Fruit fly (Drosophila melanogaster) whole organism, adult: ENCODE measurements around the gene CG32855.

ENCODE experiments used
- CG11617 ChIP-seq: fragments of 200-800 bp; sonication (Bioruptor generic); optimal IDR thresholded peaks from 2 replicates; lab custom pipeline; 2017; ENCODE audit warnings: mild to moderate bottlenecking, missing biosample characterization, missing genetic modification reagents, missing genetic modification characterization
- CG12768 ChIP-seq: fragments of 200-800 bp; sonication (Bioruptor generic); optimal IDR thresholded peaks from 2 replicates; lab custom pipeline; 2017; ENCODE audit warnings: missing biosample characterization, missing genetic modification characterization, mild to moderate bottlenecking, moderate library complexity, missing genetic modification reagents
- CG14711 ChIP-seq: fragments of 200-800 bp; sonication (Bioruptor generic); optimal IDR thresholded peaks from 2 replicates; lab custom pipeline; 2018; ENCODE audit warnings: missing biosample characterization, mild to moderate bottlenecking, missing genetic modification characterization, moderate library complexity
- CG1620 ChIP-seq: fragments of 200-800 bp; sonication (Bioruptor generic); optimal IDR thresholded peaks from 2 replicates; lab custom pipeline; 2016; ENCODE audit warnings: missing biosample characterization, missing genetic modification characterization
- CG33017 ChIP-seq: fragments of 200-800 bp; sonication (Bioruptor generic); optimal IDR thresholded peaks from 2 replicates; lab custom pipeline; 2018; ENCODE audit warnings: missing biosample characterization, mild to moderate bottlenecking, missing genetic modification characterization, moderate library complexity
- CG5204 ChIP-seq: fragments of 200-800 bp; sonication (Bioruptor generic); optimal IDR thresholded peaks from 2 replicates; lab custom pipeline; 2016; ENCODE audit warnings: missing biosample characterization, missing genetic modification characterization
- CG7045 ChIP-seq: fragments of 200-800 bp; sonication (Bioruptor generic); optimal IDR thresholded peaks from 2 replicates; lab custom pipeline; 2017; ENCODE audit warnings: missing biosample characterization, mild to moderate bottlenecking, missing genetic modification characterization
- CG7101 ChIP-seq: fragments of 200-800 bp; sonication (Bioruptor generic); optimal IDR thresholded peaks from 2 replicates; lab custom pipeline; 2018; ENCODE audit warnings: missing biosample characterization, mild to moderate bottlenecking, missing genetic modification characterization, moderate library complexity
- Clk ChIP-seq: fragments of 200-800 bp; sonication (Bioruptor generic); optimal IDR thresholded peaks from 2 replicates; lab custom pipeline; 2017; ENCODE audit warnings: missing biosample characterization, missing genetic modification characterization
- Crg-1 ChIP-seq: fragments of 200-800 bp; sonication (Bioruptor generic); optimal IDR thresholded peaks from 2 replicates; lab custom pipeline; 2016; ENCODE audit warnings: missing biosample characterization, missing genetic modification characterization
- Hr96 ChIP-seq: fragments of 200-800 bp; sonication (Bioruptor generic); optimal IDR thresholded peaks from 2 replicates; lab custom pipeline; 2016; ENCODE audit warnings: missing biosample characterization, missing genetic modification characterization
- Mnt ChIP-seq: fragments of 200-800 bp; sonication (Bioruptor generic); optimal IDR thresholded peaks from 2 replicates; lab custom pipeline; 2016; ENCODE audit warnings: missing biosample characterization, mild to moderate bottlenecking, missing genetic modification characterization
- bab1 ChIP-seq: fragments of 200-800 bp; sonication (Bioruptor generic); optimal IDR thresholded peaks from 3 replicates; lab custom pipeline; 2019; ENCODE audit warnings: missing biosample characterization, mild to moderate bottlenecking, missing genetic modification characterization, moderate library complexity
- cic ChIP-seq: fragments of 200-800 bp; sonication (Bioruptor generic); optimal IDR thresholded peaks from 2 replicates; lab custom pipeline; 2017; ENCODE audit warnings: missing biosample characterization, mild to moderate bottlenecking, missing genetic modification characterization, moderate library complexity
- cnc ChIP-seq, 2 experiments: fragments of >200 bp; optimal IDR thresholded peaks; 2 replicates each; lab custom pipeline; 2017
- kay ChIP-seq: fragments of 200-800 bp; sonication (Bioruptor generic); peaks from one replicate; lab custom pipeline; 2016; ENCODE audit warnings: missing biosample characterization, missing genetic modification characterization, borderline replicate concordance
- ovo ChIP-seq: fragments of 200-800 bp; sonication (Bioruptor generic); optimal IDR thresholded peaks from 2 replicates; lab custom pipeline; 2016; ENCODE audit warnings: missing biosample characterization, missing genetic modification characterization
- pad ChIP-seq: fragments of 200-800 bp; sonication (Bioruptor generic); optimal IDR thresholded peaks from 3 replicates; lab custom pipeline; 2017; ENCODE audit warnings: missing biosample characterization, missing genetic modification characterization, mild to moderate bottlenecking, moderate library complexity, missing genetic modification reagents
- tj ChIP-seq: fragments of 200-800 bp; sonication (Bioruptor generic); optimal IDR thresholded peaks from 3 replicates; lab custom pipeline; 2017; ENCODE audit warnings: missing biosample characterization, mild to moderate bottlenecking, missing genetic modification characterization, moderate library complexity
- toe ChIP-seq: fragments of 200-800 bp; sonication (Bioruptor generic); optimal IDR thresholded peaks from 2 replicates; lab custom pipeline; 2016; ENCODE audit warnings: missing biosample characterization, missing genetic modification characterization

CG32855 gene

dm6 chr3R:16049369-16049768 lies 31.4 kb downstream of the CG32855 start, which contains the start of the genes IKKbeta and CG5013:
IKKbeta (minus strand) TSS chr3R:16049421.
CG5013 (plus strand) TSS chr3R:16049670.
- TF ChIP-seq Clk (GFP tag; lab: Kevin White, UChicago) (no peak), CG12768 (GFP tag; lab: Kevin White, UChicago) (no peak), toe (GFP tag; lab: Kevin White, UChicago) (peak; percentile 86), Mnt (GFP tag; lab: Kevin White, UChicago) (peak; percentile 51), kay (no peak), pad (GFP tag; lab: Kevin White, UChicago) (peak; percentile 49), Hr96 (GFP tag; lab: Kevin White, UChicago) (peak; percentile 72), Crg-1 (peak; percentile 54), CG14711 (tag; lab: Kevin White, UChicago) (peak; percentile 34), ovo (GFP tag; lab: Kevin White, UChicago) (peak; percentile 17), bab1 (GFP tag; lab: Kevin White, UChicago) (peak; percentile 78), cic (GFP tag; lab: Kevin White, UChicago) (no peak), CG5204 (GFP tag; lab: Kevin White, UChicago) (no peak), CG7045 (peak; percentile 4), CG11617 (GFP tag; lab: Kevin White, UChicago) (peak; percentile 48), CG1620 (GFP tag; lab: Kevin White, UChicago) (peak; percentile 69), CG33017 (no peak), tj (peak; percentile 25), CG7101 (tag; lab: Kevin White, UChicago) (peak; percentile 63), cnc (optimal IDR thresholded peaks at IDR 0.05; lab: Kevin White, UChicago) (peak in 1 of 2 experiments; percentile 19)

- peak; percentile 72 for TF ChIP-seq tj
- no peak for TF ChIP-seq cnc (optimal IDR thresholded peaks at IDR 0.05; lab: Kevin White, UChicago)
Measured at dm6 chr3R:16046030-16046429, 34.8 kb downstream of the CG32855 start, which contains the start of gene Jhbp5. Jhbp5 (minus strand) TSS chr3R:16046130.

- no peak for TF ChIP-seq CG33017
- no peak for TF ChIP-seq ovo (GFP tag; lab: Kevin White, UChicago)
- TF ChIP-seq Mnt (GFP tag; lab: Kevin White, UChicago), result no peak
- TF ChIP-seq Crg-1, result no peak
- TF ChIP-seq CG11617 (GFP tag; lab: Kevin White, UChicago), result no peak
Measured at dm6 chr3R:16042900-16043548, 37.8 kb downstream of the CG32855 start, which contains the start of gene Jhbp4. Jhbp4 (plus strand) TSS chr3R:16043498.

dm6 chr3R:16042137-16042899 lies 38.5 kb downstream of the CG32855 start:
- TF ChIP-seq Clk (GFP tag; lab: Kevin White, UChicago) (no peak), CG5204 (GFP tag; lab: Kevin White, UChicago) (no peak), cnc (optimal IDR thresholded peaks at IDR 0.05; lab: Kevin White, UChicago) (no peak), CG11617 (GFP tag; lab: Kevin White, UChicago) (no peak), Hr96 (GFP tag; lab: Kevin White, UChicago) (no peak), CG33017 (no peak), CG1620 (GFP tag; lab: Kevin White, UChicago) (no peak), ovo (GFP tag; lab: Kevin White, UChicago) (no peak)

dm6 chr3R:16040925-16041324 lies 39.9 kb downstream of the CG32855 start:
- TF ChIP-seq CG7101 (tag; lab: Kevin White, UChicago), result no peak
- TF ChIP-seq Clk (GFP tag; lab: Kevin White, UChicago), result no peak
- TF ChIP-seq CG12768 (GFP tag; lab: Kevin White, UChicago), result no peak
- TF ChIP-seq Crg-1, result no peak
- no peak for TF ChIP-seq CG7045
- TF ChIP-seq kay, result no peak

dm6 chr3R:16039557-16039956 lies 41.2 kb downstream of the CG32855 start:
- TF ChIP-seq bab1 (GFP tag; lab: Kevin White, UChicago) (no peak), tj (no peak), Hr96 (GFP tag; lab: Kevin White, UChicago) (no peak), pad (GFP tag; lab: Kevin White, UChicago) (no peak), CG7101 (tag; lab: Kevin White, UChicago) (no peak), Clk (GFP tag; lab: Kevin White, UChicago) (no peak), cic (GFP tag; lab: Kevin White, UChicago) (no peak), ovo (GFP tag; lab: Kevin White, UChicago) (no peak), toe (GFP tag; lab: Kevin White, UChicago) (no peak), CG1620 (GFP tag; lab: Kevin White, UChicago) (no peak), CG7045 (no peak), CG33017 (no peak), Crg-1 (no peak), Mnt (GFP tag; lab: Kevin White, UChicago) (no peak), CG5204 (GFP tag; lab: Kevin White, UChicago) (no peak), cnc (optimal IDR thresholded peaks at IDR 0.05; lab: Kevin White, UChicago) (no peak), kay (no peak), CG12768 (GFP tag; lab: Kevin White, UChicago) (no peak), CG11617 (GFP tag; lab: Kevin White, UChicago) (no peak)
